Fruit fly (Drosophila melanogaster): Measurements from ENCODE around the gene Syx17.
A peak's percentile ranks its signal among the peaks of the same experiment; 100 is the strongest.

Syx17 gene

DNA sequence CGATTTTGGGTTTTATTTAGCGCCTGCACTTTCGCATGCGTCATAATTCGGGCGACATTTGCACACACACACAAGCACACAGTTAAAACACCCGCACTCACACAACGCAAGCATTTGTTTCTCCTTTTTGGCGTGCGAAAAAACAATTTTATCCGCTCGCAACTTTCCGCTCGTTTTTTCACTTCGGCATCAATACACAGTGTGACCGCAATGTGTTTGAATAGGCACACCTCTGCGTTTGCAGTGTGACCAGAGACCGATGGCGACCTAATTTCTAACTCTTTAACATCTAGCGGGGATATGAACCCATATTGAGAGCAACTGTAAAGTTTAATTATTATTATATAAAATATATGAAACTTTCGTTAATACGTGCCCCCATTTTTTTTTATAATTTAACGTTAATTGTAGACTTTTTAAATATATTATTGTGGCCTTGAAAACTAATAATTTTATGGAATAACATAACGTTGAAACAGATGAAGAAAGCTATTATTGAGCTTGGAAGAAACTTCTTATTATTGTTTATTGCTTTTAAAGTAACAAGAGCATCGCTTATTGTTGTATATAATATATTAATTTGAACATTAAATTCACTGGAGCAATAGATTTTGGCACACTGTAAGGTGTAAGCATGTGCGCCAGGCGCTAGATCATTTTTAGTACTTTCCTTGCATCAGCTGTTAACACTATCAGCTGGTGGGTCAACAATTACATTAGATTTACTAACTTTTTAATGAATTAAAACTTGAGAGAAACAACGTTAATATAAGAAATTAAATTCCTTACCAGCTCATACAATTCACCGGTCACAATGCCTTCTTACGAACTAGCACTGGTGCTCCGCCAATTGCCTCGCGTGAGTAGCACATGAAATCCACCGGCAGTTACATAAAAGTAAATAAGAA lies 39.1 kb upstream of the Syx17 start, which contains the start of the genes Cip4 and mRpS6 (continued):
- TF ChIP-seq cas (GFP tag; IDR thresholded peaks at IDR 0.05) (peak; percentile 64; the same call in 1 of the 2 replicates), lov (optimal IDR thresholded peaks at IDR 0.05) (no peak), lov (GFP tag; IDR thresholded peaks at IDR 0.05) (peak; percentile 65; the same call in 2 of the 3 replicates), CG18599 (GFP tag; optimal IDR thresholded peaks at IDR 0.05) (peak; percentile 37), insv (GFP tag; optimal IDR thresholded peaks at IDR 0.05) (peak in 1 of 2 experiments; percentile 56), Mrtf (GFP tag; IDR thresholded peaks at IDR 0.05) (peak; percentile 77; the same call in 2 of the 3 replicates), amos (GFP tag; IDR thresholded peaks at IDR 0.05; ENCODE audit: partially characterized antibody) (peak; percentile 49; the same call in 1 of the 2 replicates), Dek (tag; optimal IDR thresholded peaks at IDR 0.05) (peak; percentile 87), E2f2 (GFP tag; IDR thresholded peaks at IDR 0.05) (peak; percentile 62; the same call in 1 of the 2 replicates), CG34224 (GFP tag; IDR thresholded peaks at IDR 0.05; ENCODE audit: partially characterized antibody) (no peak; the same call in 2 of the 3 replicates), sim (GFP tag; IDR thresholded peaks at IDR 0.05) (no peak), bowl (GFP tag; IDR thresholded peaks at IDR 0.05) (peak; percentile 65; the same call in 1 of the 2 replicates), bigmax (GFP tag; optimal IDR thresholded peaks at IDR 0.05) (no peak), ash1 (GFP tag; optimal IDR thresholded peaks at IDR 0.05) (peak; percentile 3), Ada2b (GFP tag; IDR thresholded peaks at IDR 0.05) (peak; percentile 47), Taf1 (GFP tag; IDR thresholded peaks at IDR 0.05) (peak; percentile 63), Lhr (GFP tag; optimal IDR thresholded peaks at IDR 0.05) (peak; percentile 48), D (optimal IDR thresholded peaks at IDR 0.05) (no peak), D (GFP tag; optimal IDR thresholded peaks at IDR 0.05) (no peak), pho (GFP tag; optimal IDR thresholded peaks at IDR 0.05) (peak; percentile 45), eve (GFP tag; optimal IDR thresholded peaks at IDR 0.05) (no peak), MTF-1 (GFP tag; optimal IDR thresholded peaks at IDR 0.05; ENCODE audit: borderline replicate concordance) (peak; percentile 14), mld (GFP tag; IDR thresholded peaks at IDR 0.05; ENCODE audit: partially characterized antibody) (0 out of 3 replicates have a peak, but pooled peaks have one; percentile 47), salm (tag; optimal IDR thresholded peaks at IDR 0.05) (peak; percentile 56), Asciz (GFP tag; optimal IDR thresholded peaks at IDR 0.05) (peak; percentile 47), CG2116 (GFP tag; optimal IDR thresholded peaks at IDR 0.05) (peak; percentile 75), fd3F (GFP tag; optimal IDR thresholded peaks at IDR 0.05) (peak; percentile 81), gce (GFP tag; IDR thresholded peaks at IDR 0.05) (0 out of 3 replicates have a peak, but pooled peaks have one; percentile 48), btn (GFP tag; optimal IDR thresholded peaks at IDR 0.05) (no peak), Jarid2 (GFP tag; optimal IDR thresholded peaks at IDR 0.05) (peak; percentile 90), NK7.1 (GFP tag; optimal IDR thresholded peaks at IDR 0.05) (no peak), Dfd (GFP tag; optimal IDR thresholded peaks at IDR 0.05) (no peak), CG14667 (GFP tag; IDR thresholded peaks at IDR 0.05) (no peak), CG9215 (GFP tag; IDR thresholded peaks at IDR 0.05) (no peak), NfI (GFP tag; optimal IDR thresholded peaks at IDR 0.05) (peak; percentile 85), dimm (GFP tag; IDR thresholded peaks at IDR 0.05) (peak; percentile 64; the same call in 1 of the 2 replicates), so (GFP tag; IDR thresholded peaks at IDR 0.05) (peak; percentile 85), row (GFP tag; IDR thresholded peaks at IDR 0.05) (peak; percentile 89), hbn (GFP tag; IDR thresholded peaks at IDR 0.05; ENCODE audit: partially characterized antibody) (no peak), CG32532 (GFP tag; IDR thresholded peaks at IDR 0.05) (peak; percentile 84), dm (GFP tag; optimal IDR thresholded peaks at IDR 0.05) (peak; percentile 28), Oaz (GFP tag; IDR thresholded peaks at IDR 0.05) (peak; percentile 77), CG7745 (tag; optimal IDR thresholded peaks at IDR 0.05) (no peak), tio (GFP tag; optimal IDR thresholded peaks at IDR 0.05) (peak; percentile 83), CG10979 (tag; optimal IDR thresholded peaks at IDR 0.05) (no peak), pan (optimal IDR thresholded peaks at IDR 0.05) (no peak), pan (GFP tag; optimal IDR thresholded peaks at IDR 0.05 in 1 of 2, IDR thresholded peaks at IDR 0.05 in 1 of 2) (peak in 1 of 2 experiments; percentile 77), hkb (optimal IDR thresholded peaks at IDR 0.05) (no peak), hkb (GFP tag; IDR thresholded peaks at IDR 0.05) (peak; percentile 79)
